Worm (Caenorhabditis elegans) whole organism, L2 larva: ENCODE data around the gene ptr-9.

Source experiments
- C34F6.9 ChIP-seq: fragments of 150-350 bp; optimal IDR thresholded peaks from 2 replicates; lab custom pipeline; 2014; ENCODE audit warnings: missing biosample characterization, missing genetic modification characterization
- F13H6.1 ChIP-seq: sonication (generic microtip); optimal IDR thresholded peaks from 2 replicates; lab custom pipeline; 2016; ENCODE audit warnings: missing genetic modification characterization, missing compliant biosample characterization
- ZK546.5 ChIP-seq: sonication (generic microtip); optimal IDR thresholded peaks from 2 replicates; lab custom pipeline; 2017; ENCODE audit warnings: missing biosample characterization, missing genetic modification characterization
- blmp-1 ChIP-seq: sonication (generic microtip); optimal IDR thresholded peaks from 2 replicates; lab custom pipeline; 2017; ENCODE audit warnings: missing genetic modification characterization, mild to moderate bottlenecking, missing compliant biosample characterization, antibody characterized with exemption, moderate library complexity; ENCODE audit not compliant: insufficient read depth
- ceh-16 ChIP-seq: fragments of 150-350 bp; optimal IDR thresholded peaks from 2 replicates; lab custom pipeline; 2014; ENCODE audit warnings: missing biosample characterization, missing genetic modification characterization
- ceh-82 ChIP-seq: fragments of 150-350 bp; optimal IDR thresholded peaks from 2 replicates; lab custom pipeline; 2014; ENCODE audit warnings: missing biosample characterization, missing genetic modification characterization
- crh-2 ChIP-seq: sonication (generic microtip); optimal IDR thresholded peaks from 2 replicates; lab custom pipeline; 2017; ENCODE audit warnings: missing biosample characterization, missing genetic modification characterization
- fos-1 ChIP-seq: fragments of 150-350 bp; optimal IDR thresholded peaks from 2 replicates; lab custom pipeline; 2014; ENCODE audit warnings: missing biosample characterization, missing genetic modification characterization
- gmeb-1 ChIP-seq: fragments of 150-350 bp; optimal IDR thresholded peaks from 2 replicates; lab custom pipeline; 2014; ENCODE audit warnings: missing biosample characterization, missing genetic modification characterization
- lin-11 ChIP-seq: fragments of 150-350 bp; sonication (generic microtip); optimal IDR thresholded peaks from 2 replicates; lab custom pipeline; 2014; ENCODE audit warnings: missing biosample characterization, missing genetic modification characterization, inconsistent platforms, mixed read lengths
- lin-39 ChIP-seq: fragments of 150-350 bp; optimal IDR thresholded peaks from 2 replicates; lab custom pipeline; 2014; ENCODE audit warnings: missing biosample characterization, missing genetic modification reagents, missing genetic modification characterization
- lsy-2 ChIP-seq, 2 experiments: fragments of 150-350 bp in 1 of 2; sonication (generic microtip) in 1 of 2; optimal IDR thresholded peaks; 2 replicates each; lab custom pipeline; 2014 to 2017; ENCODE audit warnings: missing biosample characterization in 2 of 2, missing genetic modification characterization in 2 of 2
- mab-5 ChIP-seq: fragments of 150-350 bp; optimal IDR thresholded peaks from 2 replicates; lab custom pipeline; 2014; ENCODE audit warnings: missing biosample characterization, missing genetic modification characterization
- mbf-1 ChIP-seq: sonication (generic microtip); optimal IDR thresholded peaks from 2 replicates; lab custom pipeline; 2017; ENCODE audit warnings: missing biosample characterization, missing genetic modification characterization
- mdl-1 ChIP-seq, 2 experiments: fragments of 150-350 bp in 1 of 2; sonication (generic microtip) in 1 of 2; optimal IDR thresholded peaks; 2 replicates each; lab custom pipeline; 2017; ENCODE audit warnings: missing biosample characterization in 2 of 2, missing genetic modification characterization in 2 of 2
- nhr-12 ChIP-seq: fragments of 150-350 bp; optimal IDR thresholded peaks from 2 replicates; lab custom pipeline; 2014; ENCODE audit warnings: missing biosample characterization, missing genetic modification characterization
- nhr-129 ChIP-seq: fragments of 150-350 bp; optimal IDR thresholded peaks from 2 replicates; lab custom pipeline; 2014; ENCODE audit warnings: missing biosample characterization, missing genetic modification characterization
- nhr-23 ChIP-seq: fragments of 150-350 bp; optimal IDR thresholded peaks from 2 replicates; lab custom pipeline; 2014; ENCODE audit warnings: missing biosample characterization, missing genetic modification reagents, missing genetic modification characterization
- nhr-237 ChIP-seq: fragments of 150-350 bp; optimal IDR thresholded peaks from 2 replicates; lab custom pipeline; 2014; ENCODE audit warnings: missing biosample characterization, missing genetic modification characterization
- nhr-25 ChIP-seq: fragments of 150-350 bp; sonication (generic microtip); optimal IDR thresholded peaks from 3 replicates; lab custom pipeline; 2014; ENCODE audit warnings: missing biosample characterization, missing genetic modification characterization
- nhr-6 ChIP-seq: fragments of 150-350 bp; optimal IDR thresholded peaks from 2 replicates; lab custom pipeline; 2014; ENCODE audit warnings: missing biosample characterization, missing genetic modification characterization
- peb-1 ChIP-seq: fragments of 150-350 bp; optimal IDR thresholded peaks from 2 replicates; lab custom pipeline; 2014; ENCODE audit warnings: missing biosample characterization, missing genetic modification characterization
- sem-4 ChIP-seq: fragments of 150-350 bp; optimal IDR thresholded peaks from 2 replicates; lab custom pipeline; 2014; ENCODE audit warnings: missing biosample characterization, missing genetic modification reagents, missing genetic modification characterization
- sma-3 ChIP-seq: sonication (generic microtip); optimal IDR thresholded peaks from 2 replicates; lab custom pipeline; 2016; ENCODE audit warnings: missing genetic modification reagents, missing genetic modification characterization, missing compliant biosample characterization
- sma-9 ChIP-seq, 2 experiments: fragments of 150-350 bp in 1 of 2; sonication (generic microtip) in 1 of 2; optimal IDR thresholded peaks; 2 replicates each; lab custom pipeline; 2014 to 2016; ENCODE audit warnings: missing genetic modification characterization in 2 of 2, mild to moderate bottlenecking in 1 of 2, missing biosample characterization in 1 of 2, missing compliant biosample characterization in 1 of 2, missing genetic modification reagents in 1 of 2, moderate library complexity in 1 of 2
- snpc-4 ChIP-seq: fragments of 150-350 bp; optimal IDR thresholded peaks from 2 replicates; lab custom pipeline; 2014; ENCODE audit warnings: missing biosample characterization, missing genetic modification characterization
- unc-55 ChIP-seq: fragments of 150-350 bp; sonication (generic microtip); optimal IDR thresholded peaks from 3 replicates; lab custom pipeline; 2014; ENCODE audit warnings: missing biosample characterization, missing genetic modification reagents, missing genetic modification characterization
- unc-62 ChIP-seq: fragments of 150-350 bp; optimal IDR thresholded peaks from 2 replicates; lab custom pipeline; 2014; ENCODE audit warnings: missing biosample characterization, missing genetic modification reagents, missing genetic modification characterization
- ztf-11 ChIP-seq: sonication (generic microtip); optimal IDR thresholded peaks from 2 replicates; lab custom pipeline; 2017; ENCODE audit warnings: missing biosample characterization, missing genetic modification characterization
- ztf-4 ChIP-seq: fragments of 150-350 bp; optimal IDR thresholded peaks from 2 replicates; lab custom pipeline; 2014; ENCODE audit warnings: missing biosample characterization, missing genetic modification characterization

ptr-9 gene

DNA sequence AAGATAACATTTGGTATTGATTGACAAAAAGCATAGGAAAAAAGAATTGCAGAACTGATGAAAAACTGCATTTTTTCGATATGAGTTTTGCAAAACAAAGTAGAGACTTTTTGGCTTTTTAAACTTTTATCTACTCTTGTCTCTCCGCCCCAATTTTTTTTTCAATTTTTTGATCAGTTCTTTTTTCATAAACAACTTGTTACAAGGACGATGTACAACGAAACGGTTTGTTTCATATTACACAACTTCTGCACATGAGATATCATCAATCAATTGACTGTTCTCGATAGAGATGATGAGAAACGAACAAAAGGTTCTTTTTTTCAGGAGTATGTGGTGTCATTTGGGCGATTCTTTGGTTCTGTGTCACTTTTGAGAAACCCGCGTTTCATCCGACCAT, 22.9 kb downstream of the ptr-9 start, which contains the start of gene ZK512.7:
TSS of gene ZK512.7 (minus strand) at position 101 of the 400 bp plus-strand sequence.
- TF ChIP-seq C34F6.9 (tag; lab: Kevin White, UChicago) = no peak

DNA sequence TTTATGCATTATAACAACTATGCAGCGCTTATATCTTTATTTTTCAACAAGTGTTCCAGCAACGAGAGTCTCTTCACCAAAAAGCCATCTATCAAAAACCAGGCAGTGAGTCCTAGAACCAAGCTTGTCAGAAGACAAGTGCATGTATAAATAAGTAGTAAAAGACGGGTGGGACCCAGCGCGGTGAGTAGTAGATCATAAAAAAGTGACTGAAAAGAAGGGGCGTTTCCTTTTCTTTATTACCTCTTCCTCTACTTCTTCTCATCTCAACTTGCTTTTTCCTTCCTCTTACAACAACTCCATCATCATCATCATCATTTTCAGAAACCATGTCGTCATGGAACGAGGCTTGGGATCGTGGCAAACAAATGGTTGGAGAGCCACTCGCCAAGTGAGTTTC, 24.9 kb downstream of the ptr-9 start, which contains the start of gene eat-4:
TSS of gene eat-4 (plus strand) at position 301 of the 400 bp plus-strand sequence.
- TF ChIP-seq lsy-2 (tag; optimal IDR thresholded peaks at IDR 0.05; lab: Kevin White, UChicago) = no peak
- TF ChIP-seq F13H6.1 = no peak
- TF ChIP-seq unc-55 (GFP tag; lab: Kevin White, UChicago) = peak; percentile 2

DNA sequence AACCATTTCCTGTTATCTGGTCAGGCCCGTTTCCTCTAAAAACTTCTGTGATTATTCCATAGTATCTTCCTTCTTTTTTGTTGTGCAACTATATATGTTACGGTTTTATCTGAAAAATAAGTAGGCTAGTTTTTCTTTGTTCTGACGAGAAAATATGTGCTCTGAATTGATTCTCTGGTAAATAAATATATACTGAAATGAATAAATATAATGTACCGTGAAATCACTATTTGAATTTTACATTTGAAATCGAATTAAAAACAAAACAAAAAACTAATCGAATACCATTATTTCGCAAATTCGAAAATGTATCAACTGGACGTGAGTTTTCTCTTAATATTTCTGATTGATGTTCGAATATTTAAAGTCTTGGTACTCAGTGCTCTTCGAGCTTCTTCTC, 30.9 kb downstream of the ptr-9 start, which contains the start of gene ZK512.10:
TSS of gene ZK512.10 (plus strand) at position 301 of the 400 bp plus-strand sequence.
- TF ChIP-seq ztf-11 (tag; lab: Kevin White, UChicago) = no peak
- TF ChIP-seq nhr-237 (tag; lab: Kevin White, UChicago) = no peak
- TF ChIP-seq peb-1 = no peak
- TF ChIP-seq ztf-4 (tag; lab: Kevin White, UChicago) = no peak
- TF ChIP-seq ZK546.5 = no peak
- TF ChIP-seq F13H6.1 = no peak
- TF ChIP-seq ceh-16 (tag; lab: Kevin White, UChicago) = no peak
- TF ChIP-seq unc-62 (GFP tag; lab: Kevin White, UChicago) = no peak
- TF ChIP-seq blmp-1 (tag; lab: Kevin White, UChicago) = no peak
- no peak for TF ChIP-seq mdl-1 (tag; optimal IDR thresholded peaks at IDR 0.05; lab: Kevin White, UChicago)
- TF ChIP-seq, all 48 proteins: peak for 0

DNA sequence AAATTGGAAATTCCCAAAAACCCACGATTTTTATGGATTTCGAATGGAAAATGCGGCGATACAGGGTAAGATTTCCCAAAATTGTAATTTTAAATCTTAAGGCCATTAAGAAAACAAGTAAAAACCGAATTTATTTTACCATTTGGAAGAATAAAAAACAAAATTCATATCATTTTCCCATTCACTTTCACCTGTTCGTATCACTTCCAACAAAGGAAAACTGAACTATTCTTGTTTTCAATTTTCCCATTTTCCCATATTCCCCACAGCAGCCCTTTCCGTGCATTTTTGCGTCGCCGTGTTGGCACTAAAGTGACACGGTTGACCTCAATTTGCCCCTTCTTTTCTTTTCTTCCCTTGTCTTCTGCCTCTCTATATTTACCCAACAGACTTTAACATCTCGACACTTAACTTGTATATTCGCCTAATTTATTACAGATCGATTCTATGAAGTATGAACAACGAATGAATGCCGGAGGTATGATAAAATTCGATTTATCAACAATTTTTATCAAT, 35.6 kb downstream of the ptr-9 start, which contains the start of gene sec-16A.1:
TSS of gene sec-16A.1 (plus strand) at position 51 of the 516 bp plus-strand sequence.
- TF ChIP-seq C34F6.9 (tag; lab: Kevin White, UChicago) (peak; percentile 9), unc-62 (GFP tag; lab: Kevin White, UChicago) (no peak), peb-1 (no peak), blmp-1 (tag; lab: Kevin White, UChicago) (peak; percentile 83), unc-55 (GFP tag; lab: Kevin White, UChicago) (no peak), nhr-23 (tag; lab: Kevin White, UChicago) (no peak), lin-39 (tag; lab: Kevin White, UChicago) (no peak), nhr-25 (no peak), sem-4 (no peak), nhr-129 (tag; lab: Kevin White, UChicago) (peak; percentile 27), ceh-16 (tag; lab: Kevin White, UChicago) (no peak), gmeb-1 (tag; lab: Kevin White, UChicago) (peak; percentile 42), ceh-82 (tag; lab: Kevin White, UChicago) (no peak), lsy-2 (tag; optimal IDR thresholded peaks at IDR 0.05; lab: Kevin White, UChicago) (peak in 1 of 2 experiments; percentile 49), sma-9 (GFP tag; optimal IDR thresholded peaks at IDR 0.05; lab: Kevin White, UChicago) (peak; percentile 32), sma-9 (tag; optimal IDR thresholded peaks at IDR 0.05; lab: Kevin White, UChicago) (no peak), sma-3 (peak; percentile 55), nhr-237 (tag; lab: Kevin White, UChicago) (no peak), mbf-1 (no peak), mab-5 (tag; lab: Kevin White, UChicago) (no peak), nhr-12 (tag; lab: Kevin White, UChicago) (no peak), crh-2 (tag; lab: Kevin White, UChicago) (peak; percentile 23)

DNA sequence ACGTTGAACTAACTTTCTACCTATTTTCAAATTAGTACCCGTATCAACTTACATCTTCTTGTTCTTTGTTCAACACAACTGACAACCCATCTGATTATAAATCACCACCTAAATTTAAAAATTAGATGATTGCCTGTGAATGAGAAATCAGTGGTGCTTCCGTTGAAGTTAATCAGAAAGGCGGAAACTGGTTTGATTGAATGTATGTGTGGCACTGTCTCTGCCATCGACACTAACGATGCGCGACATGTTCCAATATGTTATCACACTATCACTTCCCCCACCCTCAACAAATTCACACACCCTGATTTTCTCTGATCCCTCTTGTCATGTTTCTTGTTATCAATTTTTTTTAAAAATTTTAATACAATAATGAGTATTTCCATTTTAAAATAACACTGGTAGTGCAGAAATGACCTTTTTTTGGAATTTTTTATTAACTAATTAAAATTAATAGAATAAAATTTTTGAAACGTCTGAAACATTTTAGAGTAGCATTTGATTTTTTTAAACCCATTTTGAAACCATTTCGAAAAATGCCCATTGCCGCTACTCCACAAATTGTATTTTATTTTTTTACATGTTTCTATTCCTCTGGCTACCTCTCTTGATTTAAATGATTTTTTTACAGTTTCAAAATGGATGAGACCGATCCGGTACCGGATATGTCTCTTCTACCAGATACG, 42.4 kb downstream of the ptr-9 start, which contains the start of gene ced-11:
TSS of gene ced-11 (plus strand) at position 636 of the 686 bp plus-strand sequence.
- TF ChIP-seq unc-55 (GFP tag; lab: Kevin White, UChicago) = no peak
- peak; percentile 1 for TF ChIP-seq sma-9 (GFP tag; optimal IDR thresholded peaks at IDR 0.05; lab: Kevin White, UChicago)
- no peak for TF ChIP-seq sma-9 (tag; optimal IDR thresholded peaks at IDR 0.05; lab: Kevin White, UChicago)
- TF ChIP-seq sma-3 = peak; percentile 7

DNA sequence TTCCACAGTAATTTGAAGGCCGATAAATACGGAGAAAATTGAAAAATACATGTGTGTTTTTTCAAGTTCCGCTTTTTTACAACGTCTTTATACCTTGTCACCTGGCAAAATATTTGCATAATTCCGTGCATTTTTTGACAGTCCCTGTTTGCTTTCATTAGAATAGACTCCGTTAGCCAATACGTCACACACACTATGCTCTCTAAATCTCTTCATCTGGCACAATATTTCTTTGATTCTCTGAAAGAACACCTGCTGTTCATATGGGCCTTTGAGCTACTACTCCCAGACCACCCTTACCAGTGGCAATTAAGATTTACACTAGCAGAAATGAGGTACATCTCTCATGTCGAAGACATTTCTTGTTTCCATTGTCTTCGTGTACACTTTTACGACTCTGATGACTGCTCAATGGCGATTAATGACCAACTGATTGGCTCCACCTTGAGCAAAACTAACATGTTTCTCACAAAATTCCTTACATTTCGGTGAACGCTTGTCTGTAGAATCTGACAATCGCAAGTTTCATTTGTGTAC, 43.1 kb downstream of the ptr-9 start, which contains the start of gene grl-11:
TSS of gene grl-11 (minus strand) at position 51 of the 537 bp plus-strand sequence.
- TF ChIP-seq lin-11 = no peak
- TF ChIP-seq fos-1 = no peak
- TF ChIP-seq unc-62 (GFP tag; lab: Kevin White, UChicago) = no peak
- TF ChIP-seq nhr-6 (tag; lab: Kevin White, UChicago) = no peak
- no peak for TF ChIP-seq snpc-4
- no peak for TF ChIP-seq sem-4
- TF ChIP-seq C34F6.9 (tag; lab: Kevin White, UChicago) = no peak
- TF ChIP-seq, all 48 proteins: peak for 0
